Fruit fly (Drosophila melanogaster) whole organism, embryonic: Measurements from ENCODE around the gene cdi.

Experiments used
- ATbp ChIP-seq: fragments of 200-800 bp; sonication (Bioruptor generic); optimal IDR thresholded peaks from 2 replicates; lab custom pipeline; 2017; ENCODE audit warnings: missing biosample characterization, mild to moderate bottlenecking, missing genetic modification characterization, missing genetic modification reagents
- CG7357 ChIP-seq: fragments of 200-800 bp; sonication (Bioruptor generic); IDR thresholded peaks from 3 replicates; pipeline ENCODE4 v1.3.6; 2022; ENCODE audit warnings: missing biosample characterization, missing genetic modification characterization
- CG7786 ChIP-seq: fragments of 200-800 bp; sonication (Bioruptor generic); optimal IDR thresholded peaks from 2 replicates; lab custom pipeline; 2016; ENCODE audit warnings: missing biosample characterization, missing genetic modification characterization
- Hmx ChIP-seq: fragments of 200-800 bp; sonication (Bioruptor generic); optimal IDR thresholded peaks from 2 replicates; lab custom pipeline; 2016; ENCODE audit warnings: missing biosample characterization, missing genetic modification characterization
- Oli ChIP-seq: fragments of 200-800 bp; sonication (Bioruptor generic); optimal IDR thresholded peaks from 2 replicates; lab custom pipeline; 2018; ENCODE audit warnings: missing biosample characterization, mild to moderate bottlenecking, missing genetic modification characterization, moderate library complexity
- PHDP ChIP-seq: fragments of 200-800 bp; sonication (Bioruptor generic); optimal IDR thresholded peaks from 3 replicates; lab custom pipeline; 2018; ENCODE audit warnings: missing biosample characterization, mild to moderate bottlenecking, missing genetic modification characterization, moderate library complexity
- dan ChIP-seq: fragments of 200-800 bp; sonication (Bioruptor generic); IDR thresholded peaks from 2 replicates; pipeline ENCODE4 v1.3.6; 2022; ENCODE audit warnings: missing biosample characterization, missing genetic modification characterization
- hkb ChIP-seq, 2 experiments: fragments of 200-800 bp in 1 of 2; fragments of >200 bp in 1 of 2; sonication (Bioruptor generic) in 1 of 2; IDR thresholded peaks in 1 of 2; optimal IDR thresholded peaks in 1 of 2; 2 replicates each; pipeline versions ENCODE4 v1.3.6 to Lab custom; 2017 to 2022; ENCODE audit warnings: missing biosample characterization in 1 of 2, missing genetic modification characterization in 1 of 2
- nerfin-1 ChIP-seq: fragments of 200-800 bp; sonication (Bioruptor generic); optimal IDR thresholded peaks from 3 replicates; lab custom pipeline; 2019; ENCODE audit warnings: missing biosample characterization, mild to moderate bottlenecking, missing genetic modification characterization, moderate library complexity
- sens ChIP-seq: fragments of 200-800 bp; sonication (Bioruptor generic); peaks from one replicate; lab custom pipeline; 2016; ENCODE audit warnings: missing biosample characterization, missing genetic modification characterization
- so ChIP-seq: fragments of 200-800 bp; sonication (Bioruptor generic); IDR thresholded peaks from 3 replicates; pipeline ENCODE4 v1.3.6; 2022; ENCODE audit warnings: missing biosample characterization, missing genetic modification characterization
- vfl ChIP-seq: fragments of 200-800 bp; sonication (Bioruptor generic); optimal IDR thresholded peaks from 2 replicates; lab custom pipeline; 2016; ENCODE audit warnings: missing biosample characterization, missing genetic modification characterization

dm6 chr3R:19059285-19059684, 34.8 kb downstream of the cdi start:
- TF ChIP-seq Hmx (GFP tag; lab: Kevin White, UChicago) (no peak), hkb (optimal IDR thresholded peaks at IDR 0.05; lab: Kevin White, UChicago) (no peak), hkb (GFP tag; IDR thresholded peaks at IDR 0.05; lab: Robert Waterston, UW) (no peak), PHDP (tag; lab: Kevin White, UChicago) (no peak), ATbp (no peak), dan (GFP tag; lab: Robert Waterston, UW) (no peak), CG7786 (no peak), so (GFP tag; lab: Robert Waterston, UW) (no peak), nerfin-1 (tag; lab: Kevin White, UChicago) (no peak), CG7357 (no peak), Oli (no peak), vfl (GFP tag; lab: Kevin White, UChicago) (no peak), sens (GFP tag; lab: Kevin White, UChicago) (no peak)
